Fruit fly (Drosophila melanogaster) whole organism, embryonic: ENCODE data around the gene spidey.

Experiments used
- ATbp ChIP-seq: fragments of 200-800 bp; sonication (Bioruptor generic); optimal IDR thresholded peaks from 2 replicates; lab custom pipeline; 2017; ENCODE audit warnings: missing biosample characterization, mild to moderate bottlenecking, missing genetic modification characterization, missing genetic modification reagents
- Adf1 ChIP-seq: fragments of 200-800 bp; sonication (Bioruptor generic); IDR thresholded peaks from 2 replicates; pipeline ENCODE4 v1.3.6; 2022; ENCODE audit warnings: missing biosample characterization, missing genetic modification characterization
- Asciz ChIP-seq: fragments of 200-800 bp; sonication (Bioruptor generic); optimal IDR thresholded peaks from 2 replicates; lab custom pipeline; 2017; ENCODE audit warnings: missing biosample characterization, mild to moderate bottlenecking, missing genetic modification characterization, missing genetic modification reagents
- CG10543 ChIP-seq: fragments of 200-800 bp; sonication (Bioruptor generic); optimal IDR thresholded peaks from 3 replicates; lab custom pipeline; 2017; ENCODE audit warnings: missing biosample characterization, mild to moderate bottlenecking, missing genetic modification characterization, moderate library complexity
- CG10979 ChIP-seq: fragments of 200-800 bp; sonication (Bioruptor generic); optimal IDR thresholded peaks from 2 replicates; lab custom pipeline; 2018; ENCODE audit warnings: missing biosample characterization, mild to moderate bottlenecking, missing genetic modification characterization, moderate library complexity
- CG11456 ChIP-seq: fragments of 200-800 bp; sonication (Bioruptor generic); IDR thresholded peaks from 3 replicates; pipeline ENCODE4 v1.3.6; 2022; ENCODE audit warnings: missing biosample characterization, missing genetic modification characterization
- CG13287 ChIP-seq: fragments of 200-800 bp; sonication (Bioruptor generic); IDR thresholded peaks from 2 replicates; pipeline ENCODE4 v1.3.6; 2022; ENCODE audit warnings: missing biosample characterization, missing genetic modification characterization; ENCODE audit not compliant: partially characterized antibody
- CG13624 ChIP-seq: fragments of 200-800 bp; sonication (Bioruptor generic); optimal IDR thresholded peaks from 2 replicates; lab custom pipeline; 2016; ENCODE audit warnings: missing biosample characterization, missing genetic modification characterization
- CG13775 ChIP-seq: fragments of 200-800 bp; sonication (Bioruptor generic); optimal IDR thresholded peaks from 3 replicates; lab custom pipeline; 2017; ENCODE audit warnings: missing biosample characterization, mild to moderate bottlenecking, missing genetic modification characterization
- CG14860 ChIP-seq: fragments of 200-800 bp; sonication (Bioruptor generic); IDR thresholded peaks from 3 replicates; pipeline ENCODE4 v1.3.6; 2022; ENCODE audit warnings: missing biosample characterization, missing genetic modification characterization; ENCODE audit not compliant: partially characterized antibody
- CG15514 ChIP-seq: fragments of 200-800 bp; sonication (Bioruptor generic); optimal IDR thresholded peaks from 3 replicates; lab custom pipeline; 2017; ENCODE audit warnings: missing biosample characterization, missing genetic modification characterization, mild to moderate bottlenecking, moderate library complexity, missing genetic modification reagents
- CG15696 ChIP-seq: fragments of 200-800 bp; sonication (Bioruptor generic); optimal IDR thresholded peaks from 2 replicates; lab custom pipeline; 2019; ENCODE audit warnings: missing biosample characterization, mild to moderate bottlenecking, missing genetic modification characterization, moderate library complexity
- CG17912 ChIP-seq: fragments of 200-800 bp; sonication (Bioruptor generic); optimal IDR thresholded peaks from 2 replicates; lab custom pipeline; 2018; ENCODE audit warnings: missing biosample characterization, mild to moderate bottlenecking, missing genetic modification characterization
- CG18011 ChIP-seq: fragments of 200-800 bp; sonication (Bioruptor generic); optimal IDR thresholded peaks from 2 replicates; lab custom pipeline; 2017; ENCODE audit warnings: missing biosample characterization, missing genetic modification characterization, mild to moderate bottlenecking, moderate library complexity, missing genotype
- CG31441 ChIP-seq: fragments of 200-800 bp; sonication (Bioruptor generic); IDR thresholded peaks from 2 replicates; pipeline ENCODE4 v1.3.6; 2022; ENCODE audit warnings: missing biosample characterization, missing genetic modification characterization
- CG3838 ChIP-seq: fragments of 200-800 bp; sonication (Bioruptor generic); optimal IDR thresholded peaks from 3 replicates; lab custom pipeline; 2016; ENCODE audit warnings: missing biosample characterization, missing genetic modification characterization
- CG42726 ChIP-seq: fragments of 200-800 bp; sonication (Bioruptor generic); IDR thresholded peaks from 2 replicates; pipeline ENCODE4 v1.3.6; 2022; ENCODE audit warnings: missing biosample characterization, missing genetic modification characterization; ENCODE audit not compliant: partially characterized antibody
- CG6791 ChIP-seq: fragments of 200-800 bp; sonication (Bioruptor generic); IDR thresholded peaks from 3 replicates; pipeline ENCODE4 v1.3.6; 2022; ENCODE audit warnings: missing biosample characterization, missing genetic modification characterization; ENCODE audit not compliant: partially characterized antibody
- CG8765 ChIP-seq: fragments of 200-800 bp; sonication (Bioruptor generic); IDR thresholded peaks from 2 replicates; pipeline ENCODE4 v1.3.6; 2022; ENCODE audit warnings: missing biosample characterization, missing genetic modification characterization
- Doc3 ChIP-seq: fragments of 200-800 bp; sonication (Bioruptor generic); IDR thresholded peaks from 3 replicates; pipeline ENCODE4 v1.3.6; 2022; ENCODE audit warnings: missing biosample characterization, missing genetic modification characterization; ENCODE audit not compliant: partially characterized antibody
- Oaz ChIP-seq: fragments of 200-800 bp; sonication (Bioruptor generic); IDR thresholded peaks from 2 replicates; pipeline ENCODE4 v1.3.6; 2022; ENCODE audit warnings: missing biosample characterization, missing genetic modification characterization
- Trl ChIP-seq, 3 experiments: fragments of >200 bp in 2 of 3; fragments of 200-800 bp in 1 of 3; sonication (Bioruptor generic) in 1 of 3; optimal IDR thresholded peaks; 2 replicates in 1 of 3; 3 replicates in 2 of 3; lab custom pipeline; 2016 to 2017; ENCODE audit warnings: missing biosample characterization in 1 of 3, missing genetic modification characterization in 1 of 3
- abd-A ChIP-seq: fragments of 200-800 bp; sonication (Bioruptor generic); optimal IDR thresholded peaks from 3 replicates; lab custom pipeline; 2019; ENCODE audit warnings: missing biosample characterization, mild to moderate bottlenecking, missing genetic modification characterization, moderate library complexity
- ap ChIP-seq: fragments of 200-800 bp; sonication (Bioruptor generic); IDR thresholded peaks from 2 replicates; pipeline ENCODE4 v1.3.6; 2022; ENCODE audit warnings: missing biosample characterization, missing genetic modification characterization
- btn ChIP-seq: fragments of 200-800 bp; sonication (Bioruptor generic); optimal IDR thresholded peaks from 2 replicates; lab custom pipeline; 2016; ENCODE audit warnings: missing biosample characterization, missing genetic modification characterization
- chm ChIP-seq: fragments of 200-800 bp; sonication (Bioruptor generic); IDR thresholded peaks from 2 replicates; pipeline ENCODE4 v1.3.6; 2022; ENCODE audit warnings: missing biosample characterization, missing genetic modification characterization
- crol ChIP-seq: fragments of 200-800 bp; sonication (Bioruptor generic); IDR thresholded peaks from 2 replicates; pipeline ENCODE4 v1.3.6; 2022; ENCODE audit warnings: missing biosample characterization, missing genetic modification characterization
- crp ChIP-seq, 2 experiments: fragments of 200-800 bp; sonication (Bioruptor generic); optimal IDR thresholded peaks; 2 replicates in 1 of 2; 3 replicates in 1 of 2; lab custom pipeline; 2017; ENCODE audit warnings: missing biosample characterization in 2 of 2, missing genetic modification characterization in 2 of 2, mild to moderate bottlenecking in 1 of 2, moderate library complexity in 1 of 2
- gsb ChIP-seq: fragments of 200-800 bp; sonication (Bioruptor generic); IDR thresholded peaks from 2 replicates; pipeline ENCODE4 v1.3.6; 2022; ENCODE audit warnings: missing biosample characterization, missing genetic modification characterization
- hkb ChIP-seq, 2 experiments: fragments of 200-800 bp in 1 of 2; fragments of >200 bp in 1 of 2; sonication (Bioruptor generic) in 1 of 2; IDR thresholded peaks in 1 of 2; optimal IDR thresholded peaks in 1 of 2; 2 replicates each; pipeline versions ENCODE4 v1.3.6 to Lab custom; 2017 to 2022; ENCODE audit warnings: missing biosample characterization in 1 of 2, missing genetic modification characterization in 1 of 2
- jing ChIP-seq: fragments of 200-800 bp; sonication (Bioruptor generic); optimal IDR thresholded peaks from 2 replicates; lab custom pipeline; 2018; ENCODE audit warnings: missing biosample characterization, mild to moderate bottlenecking, missing genetic modification characterization
- knrl ChIP-seq: fragments of 200-800 bp; sonication (Bioruptor generic); IDR thresholded peaks from 3 replicates; pipeline ENCODE4 v1.3.6; 2022; ENCODE audit warnings: missing biosample characterization, missing genetic modification characterization; ENCODE audit not compliant: partially characterized antibody
- lov ChIP-seq, 2 experiments: fragments of 200-800 bp in 1 of 2; fragments of >200 bp in 1 of 2; sonication (Bioruptor generic) in 1 of 2; IDR thresholded peaks in 1 of 2; optimal IDR thresholded peaks in 1 of 2; 2 replicates in 1 of 2; 3 replicates in 1 of 2; pipeline versions ENCODE4 v1.3.6 to Lab custom; 2017 to 2022; ENCODE audit warnings: missing biosample characterization in 1 of 2, missing genetic modification characterization in 1 of 2
- luna ChIP-seq: fragments of 200-800 bp; sonication (Bioruptor generic); optimal IDR thresholded peaks from 2 replicates; lab custom pipeline; 2016; ENCODE audit warnings: missing biosample characterization, missing genetic modification characterization
- mld ChIP-seq: fragments of 200-800 bp; sonication (Bioruptor generic); IDR thresholded peaks from 3 replicates; pipeline ENCODE4 v1.3.6; 2022; ENCODE audit warnings: missing biosample characterization, missing genetic modification characterization; ENCODE audit not compliant: partially characterized antibody
- pnt ChIP-seq: fragments of 200-800 bp; sonication (Bioruptor generic); optimal IDR thresholded peaks from 3 replicates; lab custom pipeline; 2016; ENCODE audit warnings: missing biosample characterization, missing genetic modification characterization
- ranshi ChIP-seq: fragments of 200-800 bp; sonication (Bioruptor generic); IDR thresholded peaks from 2 replicates; pipeline ENCODE4 v1.3.6; 2022; ENCODE audit warnings: missing biosample characterization, missing genetic modification characterization
- repo ChIP-seq: fragments of 200-800 bp; sonication (Bioruptor generic); optimal IDR thresholded peaks from 2 replicates; lab custom pipeline; 2016; ENCODE audit warnings: missing biosample characterization, missing genetic modification characterization
- rib ChIP-seq: fragments of 200-800 bp; sonication (Bioruptor generic); IDR thresholded peaks from 2 replicates; pipeline ENCODE4 v1.3.6; 2022; ENCODE audit warnings: missing biosample characterization, missing genetic modification characterization
- sd ChIP-seq: fragments of 200-800 bp; sonication (Bioruptor generic); optimal IDR thresholded peaks from 3 replicates; lab custom pipeline; 2018; ENCODE audit warnings: missing biosample characterization, mild to moderate bottlenecking, missing genetic modification characterization, moderate library complexity
- tna ChIP-seq: fragments of 200-800 bp; sonication (Bioruptor generic); IDR thresholded peaks from 2 replicates; pipeline ENCODE4 v1.3.6; 2022; ENCODE audit warnings: missing biosample characterization, missing genetic modification characterization; ENCODE audit not compliant: partially characterized antibody
- zen2 ChIP-seq: fragments of 200-800 bp; sonication (Bioruptor generic); IDR thresholded peaks from 3 replicates; pipeline ENCODE4 v1.3.6; 2022; ENCODE audit warnings: missing biosample characterization, missing genetic modification characterization; ENCODE audit not compliant: partially characterized antibody
- zfh1 ChIP-seq: fragments of 200-800 bp; sonication (Bioruptor generic); IDR thresholded peaks from 3 replicates; pipeline ENCODE4 v1.3.6; 2022; ENCODE audit warnings: missing biosample characterization, missing genetic modification characterization

Gene spidey

DNA sequence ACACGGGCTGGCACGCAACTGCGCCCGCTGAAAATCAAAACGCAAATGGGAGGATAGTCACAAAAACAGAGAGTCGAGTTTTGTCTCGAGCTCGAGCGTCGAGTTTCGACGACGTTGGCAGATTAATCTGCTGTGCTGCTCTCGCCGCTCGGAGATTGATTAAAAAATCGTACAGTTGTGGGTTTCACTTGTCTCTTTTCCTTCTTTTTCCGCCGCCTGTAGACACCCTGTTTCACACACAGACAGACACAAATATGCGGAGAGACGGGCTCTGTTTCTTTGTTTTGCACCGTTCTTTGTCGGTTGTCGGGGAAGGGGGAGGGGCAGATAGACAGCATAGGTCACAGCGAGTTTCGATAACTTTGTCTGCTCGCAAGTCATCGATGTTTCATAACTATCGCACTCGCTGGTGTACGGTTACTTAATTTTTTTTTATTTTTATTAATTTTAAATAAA lies 38.2 kb downstream of the spidey start, which contains the start of gene orion (continued):
- TF ChIP-seq Doc3 (GFP tag; lab: Robert Waterston, UW) (peak; percentile 78), CG15696 (tag; lab: Kevin White, UChicago) (peak; percentile 48), CG15514 (GFP tag; lab: Kevin White, UChicago) (peak; percentile 55), crol (GFP tag; lab: Robert Waterston, UW) (peak; percentile 95), lov (optimal IDR thresholded peaks at IDR 0.05; lab: Kevin White, UChicago) (no peak), lov (GFP tag; IDR thresholded peaks at IDR 0.05; lab: Robert Waterston, UW) (0 out of 3 replicates have a peak, but pooled peaks have one; percentile 24), CG10543 (peak; percentile 66), CG11456 (no peak), knrl (GFP tag; lab: Robert Waterston, UW) (peak; percentile 68), CG18011 (GFP tag; lab: Kevin White, UChicago) (peak; percentile 14), crp (GFP tag; optimal IDR thresholded peaks at IDR 0.05; lab: Kevin White, UChicago) (peak in 1 of 2 experiments; percentile 7), mld (GFP tag; lab: Robert Waterston, UW) (peak; percentile 61; the same call in 1 of the 3 replicates), gsb (GFP tag; lab: Robert Waterston, UW) (peak; percentile 32; the same call in 1 of the 2 replicates), zfh1 (GFP tag; lab: Robert Waterston, UW) (0 out of 3 replicates have a peak, but pooled peaks have one; percentile 25), zen2 (peak; percentile 55; the same call in 1 of the 3 replicates), CG17912 (GFP tag; lab: Kevin White, UChicago) (no peak), btn (no peak), CG13624 (GFP tag; lab: Kevin White, UChicago) (peak; percentile 0), rib (GFP tag; lab: Robert Waterston, UW) (peak; percentile 56; the same call in 1 of the 2 replicates), hkb (optimal IDR thresholded peaks at IDR 0.05; lab: Kevin White, UChicago) (no peak), hkb (GFP tag; IDR thresholded peaks at IDR 0.05; lab: Robert Waterston, UW) (peak; percentile 35; the same call in 1 of the 2 replicates), CG13775 (peak; percentile 11), CG13287 (peak; percentile 86), CG6791 (peak; percentile 85), sd (no peak), Asciz (no peak), CG3838 (GFP tag; lab: Kevin White, UChicago) (peak; percentile 68), CG8765 (GFP tag; lab: Robert Waterston, UW) (no peak), Trl (optimal IDR thresholded peaks at IDR 0.05; lab: Kevin White, UChicago) (peak; percentile 26 to 52), Trl (GFP tag; optimal IDR thresholded peaks at IDR 0.05; lab: Kevin White, UChicago) (no peak), repo (GFP tag; lab: Kevin White, UChicago) (no peak), Oaz (GFP tag; lab: Robert Waterston, UW) (no peak), Adf1 (peak; percentile 49; the same call in 1 of the 2 replicates), CG14860 (GFP tag; lab: Robert Waterston, UW) (peak; percentile 73), chm (peak; percentile 33; the same call in 1 of the 2 replicates)

DNA sequence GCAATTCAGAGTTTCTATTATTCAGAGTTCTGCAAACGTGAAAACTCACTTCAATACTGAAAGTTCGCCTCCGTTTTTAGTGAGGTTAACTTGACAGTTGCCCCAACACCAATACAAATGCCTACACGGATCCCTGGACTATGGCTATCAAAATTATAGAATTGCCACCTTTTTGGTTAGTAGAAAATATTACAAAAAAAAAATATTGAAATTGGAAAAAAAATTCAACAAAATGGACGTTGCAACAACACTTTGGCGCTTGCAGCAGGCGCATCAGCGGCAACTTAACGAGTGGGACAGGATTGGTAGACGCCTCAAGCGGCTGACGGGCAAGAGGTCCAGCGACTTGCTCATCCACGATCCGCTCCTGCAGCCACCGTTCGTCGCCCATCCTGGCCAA lies 47.2 kb downstream of the spidey start, which contains the start of the genes CG15332 and CG15330:
Gene CG15332 (minus strand): TSS at position 101 of the 400 bp plus-strand sequence.
Gene CG15330 (plus strand): TSS at position 175 of the 400 bp plus-strand sequence.
- TF ChIP-seq CG31441 (GFP tag; lab: Robert Waterston, UW) (no peak), tna (GFP tag; lab: Robert Waterston, UW) (no peak), luna (GFP tag; lab: Kevin White, UChicago) (no peak), CG10979 (tag; lab: Kevin White, UChicago) (no peak), CG8765 (GFP tag; lab: Robert Waterston, UW) (no peak), CG42726 (no peak), jing (GFP tag; lab: Kevin White, UChicago) (no peak), ap (GFP tag; lab: Robert Waterston, UW) (no peak), abd-A (tag; lab: Kevin White, UChicago) (no peak), pnt (GFP tag; lab: Kevin White, UChicago) (no peak), ATbp (GFP tag; lab: Kevin White, UChicago) (no peak), ranshi (GFP tag; lab: Robert Waterston, UW) (no peak)
